Worm (Caenorhabditis elegans) whole organism, early embryonic: ENCODE results near the gene clec-195.

Experiments used
- aly-1 ChIP-seq: sonication (generic microtip); optimal IDR thresholded peaks from 2 replicates; lab custom pipeline; 2016; ENCODE audit warnings: missing genetic modification characterization, missing compliant biosample characterization
- ama-1 ChIP-seq: fragments of 150-350 bp; optimal IDR thresholded peaks from 2 replicates; lab custom pipeline; 2014
- ceh-13 ChIP-seq: fragments of 200-800 bp; sonication (Bioruptor generic); optimal IDR thresholded peaks from 2 replicates; lab custom pipeline; 2018; ENCODE audit warnings: mild to moderate bottlenecking, missing genetic modification characterization, missing compliant biosample characterization
- ets-7 ChIP-seq: sonication (generic microtip); optimal IDR thresholded peaks from 2 replicates; lab custom pipeline; 2016; ENCODE audit warnings: missing genotype, missing genetic modification characterization, missing compliant biosample characterization
- flt-1 ChIP-seq: fragments of 200-800 bp; sonication (Bioruptor generic); IDR thresholded peaks from 2 replicates; pipeline ENCODE4 v1.3.6; 2022; ENCODE audit warnings: missing genetic modification characterization, missing compliant biosample characterization
- hmbx-1 ChIP-seq: sonication (generic microtip); optimal IDR thresholded peaks from 2 replicates; lab custom pipeline; 2016; ENCODE audit warnings: mild to moderate bottlenecking, missing genetic modification characterization, missing compliant biosample characterization
- hnd-1 ChIP-seq: sonication (generic microtip); optimal IDR thresholded peaks from 2 replicates; lab custom pipeline; 2016; ENCODE audit warnings: missing genetic modification characterization, missing compliant biosample characterization
- pes-1 ChIP-seq: fragments of 200-800 bp; sonication (Bioruptor generic); IDR thresholded peaks from 2 replicates; pipeline ENCODE4 v1.3.6; 2022; ENCODE audit warnings: missing genetic modification reagents, missing genetic modification characterization, missing compliant biosample characterization
- tbx-11 ChIP-seq: fragments of 200-800 bp; sonication (Bioruptor generic); IDR thresholded peaks from 2 replicates; pipeline ENCODE4 v1.3.6; 2022; ENCODE audit warnings: missing genetic modification characterization, missing compliant biosample characterization
- tbx-37 ChIP-seq: fragments of 200-800 bp; sonication (Bioruptor generic); conservative IDR thresholded peaks from 2 replicates; pipeline ENCODE4 v1.3.6; 2022; ENCODE audit warnings: missing genetic modification reagents, missing genetic modification characterization, missing compliant biosample characterization
- tra-4 ChIP-seq: sonication (generic microtip); optimal IDR thresholded peaks from 2 replicates; lab custom pipeline; 2017; ENCODE audit warnings: missing genetic modification characterization, missing compliant biosample characterization

DNA sequence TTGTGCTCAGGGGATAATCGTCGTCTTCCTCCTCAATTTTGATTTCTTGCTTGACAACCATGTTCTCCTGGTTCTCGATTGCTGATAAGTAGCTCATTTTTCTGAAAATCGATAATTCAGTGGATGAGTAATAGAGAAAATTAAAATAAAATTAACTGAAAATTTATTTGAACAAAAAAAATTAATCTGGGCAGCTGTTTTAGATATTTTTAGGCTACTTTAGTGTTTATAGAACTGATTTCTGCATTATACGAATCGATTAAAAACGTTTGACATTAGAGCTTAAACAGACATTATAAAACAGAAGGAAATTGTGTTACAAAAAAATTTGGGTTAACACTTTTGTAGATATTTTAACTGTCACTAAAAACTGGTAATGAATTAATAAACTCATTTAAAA is 2.7 kb upstream of the clec-195 start, which contains the start of gene athp-3:
- no peak for TF ChIP-seq aly-1
- TF ChIP-seq ama-1 (lab: Kevin White, UChicago), result no peak
- TF ChIP-seq ets-7 (tag; lab: Kevin White, UChicago), result no peak
- no peak for TF ChIP-seq tbx-11
- TF ChIP-seq tbx-37 (GFP tag; lab: Robert Waterston, UW), result no peak
- TF ChIP-seq ceh-13 (GFP tag; lab: Kevin White, UChicago), result no peak
- no peak for TF ChIP-seq pes-1 (GFP tag; lab: Robert Waterston, UW)
- no peak for TF ChIP-seq hnd-1
- TF ChIP-seq flt-1 (GFP tag; lab: Robert Waterston, UW), result no peak
- TF ChIP-seq tra-4 (tag; lab: Kevin White, UChicago), result no peak
- TF ChIP-seq hmbx-1 (tag; lab: Kevin White, UChicago), result no peak
